Fruit fly (Drosophila melanogaster): ENCODE measurements around the gene CG4098.

The CG4098 gene

dm6 chr3L:16582678-16583315 is 26.4 kb downstream of the CG4098 start, which contains the start of gene Rpn12 (continued):
- TF ChIP-seq CG31441 (GFP tag; IDR thresholded peaks at IDR 0.05) (0 out of 2 replicates have a peak, but pooled peaks have one; percentile 29), CG4282 (GFP tag; optimal IDR thresholded peaks at IDR 0.05) (no peak), CG6854 (GFP tag; optimal IDR thresholded peaks at IDR 0.05) (no peak), CG32767 (GFP tag; IDR thresholded peaks at IDR 0.05) (no peak), Ada2b (GFP tag; IDR thresholded peaks at IDR 0.05) (no peak), sna (GFP tag; IDR thresholded peaks at IDR 0.05; ENCODE audit: partially characterized antibody) (peak; percentile 86), ci (GFP tag; IDR thresholded peaks at IDR 0.05) (no peak), klu (GFP tag; IDR thresholded peaks at IDR 0.05) (no peak), CG4820 (GFP tag; optimal IDR thresholded peaks at IDR 0.05) (no peak), CG10431 (GFP tag; optimal IDR thresholded peaks at IDR 0.05) (no peak), h (optimal IDR thresholded peaks at IDR 0.05) (no peak), CG2712 (tag; optimal IDR thresholded peaks at IDR 0.05) (peak; percentile 43), CG43689 (GFP tag; IDR thresholded peaks at IDR 0.05) (no peak), CG17385 (GFP tag; optimal IDR thresholded peaks at IDR 0.05) (no peak), zfh1 (GFP tag; IDR thresholded peaks at IDR 0.05) (no peak), phol (tag; optimal IDR thresholded peaks at IDR 0.05) (peak; percentile 44), repo (GFP tag; optimal IDR thresholded peaks at IDR 0.05) (no peak), CG11560 (tag; IDR thresholded peaks at IDR 0.05) (no peak), CG17359 (tag; optimal IDR thresholded peaks at IDR 0.05) (peak; percentile 14), CG6272 (GFP tag; IDR thresholded peaks at IDR 0.05) (no peak), nerfin-2 (GFP tag; IDR thresholded peaks at IDR 0.05; ENCODE audit: partially characterized antibody) (peak; percentile 78), peb (GFP tag; IDR thresholded peaks at IDR 0.05) (no peak), GATAe (GFP tag; conservative IDR thresholded peaks at IDR 0.05) (no peak), zf30C (GFP tag; optimal IDR thresholded peaks at IDR 0.05) (peak; percentile 25), CG13123 (GFP tag; optimal IDR thresholded peaks at IDR 0.05) (no peak), pzg (GFP tag; optimal IDR thresholded peaks at IDR 0.05) (peak; percentile 58), Dip3 (GFP tag; optimal IDR thresholded peaks at IDR 0.05) (no peak), slou (GFP tag; optimal IDR thresholded peaks at IDR 0.05) (no peak), Oli (tag; optimal IDR thresholded peaks at IDR 0.05) (no peak), pros (GFP tag; optimal IDR thresholded peaks at IDR 0.05) (no peak), CG16813 (GFP tag; IDR thresholded peaks at IDR 0.05; ENCODE audit: partially characterized antibody) (peak; percentile 83), cg (GFP tag; optimal IDR thresholded peaks at IDR 0.05) (no peak), bigmax (GFP tag; optimal IDR thresholded peaks at IDR 0.05) (no peak), CG9797 (GFP tag; optimal IDR thresholded peaks at IDR 0.05) (no peak), CG15073 (GFP tag; optimal IDR thresholded peaks at IDR 0.05) (no peak), otp (GFP tag; IDR thresholded peaks at IDR 0.05) (no peak), Sry-δ (GFP tag; optimal IDR thresholded peaks at IDR 0.05) (peak; percentile 90), CG7372 (GFP tag; IDR thresholded peaks at IDR 0.05) (0 out of 2 replicates have a peak, but pooled peaks have one; percentile 20), wdn (GFP tag; IDR thresholded peaks at IDR 0.05) (no peak), nmo (GFP tag; optimal IDR thresholded peaks at IDR 0.05) (peak; percentile 52), Pdp1 (GFP tag; optimal IDR thresholded peaks at IDR 0.05) (peak; percentile 9 to 26), BtbVII (GFP tag; optimal IDR thresholded peaks at IDR 0.05) (no peak), NK7.1 (GFP tag; optimal IDR thresholded peaks at IDR 0.05) (no peak), bab2 (GFP tag; optimal IDR thresholded peaks at IDR 0.05) (peak; percentile 17), CG32532 (GFP tag; IDR thresholded peaks at IDR 0.05) (peak; percentile 26; the same call in 1 of the 2 replicates), dpn (GFP tag; optimal IDR thresholded peaks at IDR 0.05) (peak; percentile 15 to 31), exex (tag; optimal IDR thresholded peaks at IDR 0.05) (no peak), BEAF-32 (GFP tag; optimal IDR thresholded peaks at IDR 0.05) (peak; percentile 79), NfI (GFP tag; optimal IDR thresholded peaks at IDR 0.05) (peak; percentile 37), hb (GFP tag; IDR thresholded peaks at IDR 0.05; ENCODE audit: partially characterized antibody) (peak; percentile 81)
